Worm (Caenorhabditis elegans): Measurements from ENCODE around the gene nspd-7.
A peak's percentile ranks its signal among the peaks of the same experiment; 100 is the strongest.

The nspd-7 gene

DNA sequence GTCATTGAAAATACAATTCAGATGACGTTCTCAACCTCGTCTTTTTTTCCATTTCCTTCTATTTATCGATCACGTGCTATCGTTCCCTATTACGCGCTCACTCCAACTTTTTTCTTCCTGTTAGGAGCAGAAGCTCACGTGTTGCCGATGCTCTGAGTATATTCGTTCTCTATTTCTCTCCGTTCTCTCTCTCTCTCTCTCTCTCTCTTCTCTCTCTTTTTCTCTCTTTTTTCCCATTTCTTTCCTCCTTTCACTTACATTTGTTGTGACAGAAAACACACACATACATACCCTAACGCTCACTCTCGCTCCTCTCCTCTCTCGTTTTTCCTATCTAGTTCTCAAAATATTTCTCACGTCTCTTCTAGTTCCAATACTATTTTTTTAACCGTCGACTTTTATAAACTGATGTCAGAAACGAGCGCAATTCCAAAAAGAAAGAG, 16.6 kb downstream of the nspd-7 start (continued):
- TF ChIP-seq pax-1 (tag; optimal IDR thresholded peaks at IDR 0.05) (no peak), fax-1 (tag; optimal IDR thresholded peaks at IDR 0.05) (no peak), pha-2 (tag; optimal IDR thresholded peaks at IDR 0.05) (no peak), mec-3 (tag; optimal IDR thresholded peaks at IDR 0.05; ENCODE audit: borderline replicate concordance) (no peak), hlh-13 (GFP tag; optimal IDR thresholded peaks at IDR 0.05) (no peak), lim-6 (tag; optimal IDR thresholded peaks at IDR 0.05) (no peak), nhr-232 (tag; optimal IDR thresholded peaks at IDR 0.05) (no peak), nhr-11 (tag; optimal IDR thresholded peaks at IDR 0.05) (no peak), ceh-30 (tag; optimal IDR thresholded peaks at IDR 0.05) (no peak), pros-1 (tag; optimal IDR thresholded peaks at IDR 0.05) (peak; percentile 56), sox-4 (tag; optimal IDR thresholded peaks at IDR 0.05) (no peak), dmd-4 (tag; optimal IDR thresholded peaks at IDR 0.05; ENCODE audit: borderline replicate concordance) (no peak), lin-11 (tag; optimal IDR thresholded peaks at IDR 0.05) (no peak), hlh-8 (tag; optimal IDR thresholded peaks at IDR 0.05) (no peak), ahr-1 (tag; optimal IDR thresholded peaks at IDR 0.05) (no peak), gmeb-2 (tag; optimal IDR thresholded peaks at IDR 0.05) (no peak), T23F11.4 (GFP tag; optimal IDR thresholded peaks at IDR 0.05) (no peak), unc-42 (tag; optimal IDR thresholded peaks at IDR 0.05) (peak; percentile 77), pag-3 (tag; optimal IDR thresholded peaks at IDR 0.05; ENCODE audit: borderline replicate concordance) (peak; percentile 5), unc-3 (GFP tag; conservative IDR thresholded peaks at IDR 0.05) (no peak), unc-3 (tag; optimal IDR thresholded peaks at IDR 0.05) (no peak), ceh-6 (GFP tag; optimal IDR thresholded peaks at IDR 0.05) (no peak), ceh-31 (tag; optimal IDR thresholded peaks at IDR 0.05) (peak; percentile 61), K09A11.1 (tag; optimal IDR thresholded peaks at IDR 0.05; ENCODE audit: insufficient read depth) (no peak), ceh-22 (tag; optimal IDR thresholded peaks at IDR 0.05) (no peak), syd-9 (tag; optimal IDR thresholded peaks at IDR 0.05) (no peak), ceh-24 (tag; optimal IDR thresholded peaks at IDR 0.05) (no peak), hlh-6 (tag; optimal IDR thresholded peaks at IDR 0.05) (no peak), tbx-7 (tag; optimal IDR thresholded peaks at IDR 0.05) (no peak), K02D7.2 (tag; optimal IDR thresholded peaks at IDR 0.05) (no peak), tbx-2 (tag; optimal IDR thresholded peaks at IDR 0.05) (peak; percentile 46), ceh-9 (tag; optimal IDR thresholded peaks at IDR 0.05) (no peak), ama-1 (optimal IDR thresholded peaks at IDR 0.05) (no peak), dve-1 (tag; optimal IDR thresholded peaks at IDR 0.05) (no peak), sox-2 (GFP tag; IDR thresholded peaks at IDR 0.05) (no peak), ceh-2 (tag; optimal IDR thresholded peaks at IDR 0.05) (no peak), ztf-16 (tag; optimal IDR thresholded peaks at IDR 0.05) (no peak), odd-2 (tag; optimal IDR thresholded peaks at IDR 0.05) (no peak), fkh-6 (tag; optimal IDR thresholded peaks at IDR 0.05) (no peak), ceh-14 (tag; optimal IDR thresholded peaks at IDR 0.05) (no peak), fkh-10 (GFP tag; optimal IDR thresholded peaks at IDR 0.05) (no peak), che-1 (tag; optimal IDR thresholded peaks at IDR 0.05) (no peak), F13H6.1 (tag; optimal IDR thresholded peaks at IDR 0.05) (peak; percentile 38), sdc-2 (tag; optimal IDR thresholded peaks at IDR 0.05) (no peak), madf-2 (tag; optimal IDR thresholded peaks at IDR 0.05) (no peak), pqm-1 (tag; optimal IDR thresholded peaks at IDR 0.05) (peak; percentile 25), ceh-19 (GFP tag; optimal IDR thresholded peaks at IDR 0.05) (no peak)

Data from whole organism, late embryonic.